Fruit fly (Drosophila melanogaster) S2 (cell line): ENCODE data around the gene CG17571.

ENCODE experiments used
- CG8478 ChIP-seq: fragments of >200 bp; optimal IDR thresholded peaks from 2 replicates; lab custom pipeline; 2018
- CTCF ChIP-seq, 2 experiments: fragments of >200 bp; optimal IDR thresholded peaks; 2 replicates each; lab custom pipeline; 2018

Gene CG17571

dm6 chr2L:20257092-20257491 lies at the start of gene CG17571:
Gene CG17571 (minus strand): TSS chr2L:20257192.
- no peak for TF ChIP-seq CG8478
- TF ChIP-seq CTCF (optimal IDR thresholded peaks at IDR 0.05; lab: Kevin White, UChicago), result no peak

DNA sequence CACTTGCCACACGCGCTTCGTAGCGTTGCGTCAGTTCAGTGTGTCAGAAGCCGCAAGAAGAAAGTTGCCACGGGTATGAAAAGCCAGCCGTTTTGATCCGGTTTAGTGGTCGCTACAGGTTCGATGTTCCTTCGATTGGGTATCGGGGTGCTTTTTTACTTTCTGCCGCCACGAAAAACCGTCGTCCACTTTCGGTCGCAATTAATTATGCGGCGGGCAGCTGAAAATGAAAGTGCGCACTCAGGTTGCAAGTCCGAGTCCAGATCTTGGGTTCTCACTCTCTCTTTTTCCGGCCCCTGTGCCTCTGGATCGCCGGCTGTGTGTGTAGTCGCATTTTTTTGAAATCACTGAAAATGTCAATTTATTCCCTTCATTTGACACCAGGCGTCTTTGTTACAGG lies 40.0 kb upstream of the CG17571 start:
- TF ChIP-seq CTCF (optimal IDR thresholded peaks at IDR 0.05; lab: Kevin White, UChicago) (no peak), CG8478 (no peak)

- TF ChIP-seq CTCF (optimal IDR thresholded peaks at IDR 0.05; lab: Kevin White, UChicago) (no peak), CG8478 (no peak)
Observed at dm6 chr2L:20295860-20296259, 38.9 kb upstream of the CG17571 start.

DNA sequence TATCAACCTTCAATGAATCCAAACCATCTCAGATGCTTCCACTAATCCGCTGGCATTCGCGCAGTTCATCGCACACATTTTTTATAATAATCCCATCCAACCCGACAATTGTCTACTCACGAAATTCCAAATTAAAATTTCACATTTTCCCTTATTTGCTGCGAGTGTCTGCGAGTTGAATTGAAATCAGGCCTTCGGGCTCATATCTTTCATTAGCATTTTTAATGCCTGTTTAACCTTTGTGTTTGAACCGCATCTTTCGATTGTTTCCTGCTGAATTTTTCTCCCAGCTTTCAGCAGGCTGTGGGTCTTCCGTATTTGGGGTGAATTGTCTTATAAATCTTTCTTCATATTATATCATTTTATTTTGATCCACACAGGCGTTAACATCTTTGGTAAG lies 37.4 kb upstream of the CG17571 start, which contains the start of gene CG12617:
CG12617 (plus strand) TSS at position 301 of the 400 bp plus-strand sequence.
- TF ChIP-seq CTCF (optimal IDR thresholded peaks at IDR 0.05; lab: Kevin White, UChicago), result no peak
- TF ChIP-seq CG8478, result no peak

- TF ChIP-seq CG8478, result no peak
- TF ChIP-seq CTCF (optimal IDR thresholded peaks at IDR 0.05; lab: Kevin White, UChicago), result peak; percentile 92 to 94
Observed at dm6 chr2L:20293940-20294339, 36.9 kb upstream of the CG17571 start.

- TF ChIP-seq CG8478 (no peak), CTCF (optimal IDR thresholded peaks at IDR 0.05; lab: Kevin White, UChicago) (peak in 1 of 2 experiments; percentile 6)
Observed at dm6 chr2L:20290665-20291064, 33.7 kb upstream of the CG17571 start.

- TF ChIP-seq CG8478, result no peak
- TF ChIP-seq CTCF (optimal IDR thresholded peaks at IDR 0.05; lab: Kevin White, UChicago), result peak; percentile 23 to 49
Observed at dm6 chr2L:20287189-20287588, 30.2 kb upstream of the CG17571 start.

- no peak for TF ChIP-seq CG8478
- TF ChIP-seq CTCF (optimal IDR thresholded peaks at IDR 0.05; lab: Kevin White, UChicago), result no peak
Observed at dm6 chr2L:20267181-20267580, 10.2 kb upstream of the CG17571 start.

DNA sequence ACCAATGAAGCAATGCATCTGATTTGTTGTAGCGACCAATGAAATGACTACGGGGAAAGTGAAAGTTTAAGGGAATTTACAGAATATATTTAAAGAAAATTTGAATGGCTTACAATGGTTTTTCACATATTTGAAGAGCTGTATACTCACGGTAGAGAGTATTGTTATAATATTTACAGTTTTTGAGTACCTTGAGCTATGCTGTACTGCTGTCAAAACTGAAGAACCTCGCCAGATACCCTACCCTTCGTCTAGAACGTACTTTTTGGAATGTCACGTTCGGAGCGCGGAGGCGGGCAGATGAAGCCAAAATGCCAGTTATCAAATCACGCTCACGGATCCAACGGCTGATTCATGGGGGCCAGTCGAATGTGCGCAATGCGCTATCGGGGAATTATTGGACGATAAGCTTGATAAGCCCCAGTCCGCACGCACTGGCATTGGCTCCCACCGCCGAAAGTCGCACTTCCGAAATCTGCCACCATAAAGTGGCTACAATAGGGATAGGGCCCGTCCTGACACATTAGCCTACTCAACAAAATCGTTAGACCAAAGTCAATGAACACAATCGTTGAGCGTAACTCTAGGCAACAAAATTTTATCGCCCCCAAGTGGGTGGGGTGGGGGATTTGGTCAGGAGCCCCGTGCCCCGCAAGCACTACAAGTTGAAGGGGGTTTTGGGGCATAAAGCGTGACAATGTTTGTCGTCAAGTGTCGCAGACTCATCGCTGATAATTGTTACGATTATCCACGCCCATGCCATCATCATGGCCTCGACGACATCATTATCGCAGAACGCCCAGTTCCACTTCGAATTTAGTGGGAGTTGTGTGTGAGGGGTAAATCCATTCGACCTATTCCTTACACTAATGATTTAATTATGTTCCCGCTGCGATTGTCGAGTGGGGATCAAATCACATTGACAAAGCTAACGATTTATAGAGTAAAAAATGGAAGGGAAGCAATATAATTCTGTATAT lies 7.9 kb upstream of the CG17571 start:
- TF ChIP-seq CTCF (optimal IDR thresholded peaks at IDR 0.05; lab: Kevin White, UChicago) (no peak), CG8478 (no peak)

DNA sequence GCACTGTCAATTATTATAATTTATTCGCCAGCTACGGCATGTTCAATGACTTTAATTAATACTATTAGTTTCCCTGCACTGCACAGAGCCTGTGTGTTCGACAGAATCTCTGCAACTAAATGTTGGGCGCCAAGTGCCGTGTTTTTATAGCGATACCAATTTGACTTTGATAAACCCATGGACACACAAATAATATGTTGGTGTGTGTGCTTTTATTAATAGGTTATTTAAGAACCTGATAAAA lies 7.3 kb upstream of the CG17571 start, which contains the start of gene CG17570:
CG17570 (minus strand) TSS at position 101 of the 244 bp plus-strand sequence.
- TF ChIP-seq CG8478 (no peak), CTCF (optimal IDR thresholded peaks at IDR 0.05; lab: Kevin White, UChicago) (no peak)

dm6 chr2L:20263050-20263449 lies 6.1 kb upstream of the CG17571 start:
- no peak for TF ChIP-seq CG8478
- no peak for TF ChIP-seq CTCF (optimal IDR thresholded peaks at IDR 0.05; lab: Kevin White, UChicago)

dm6 chr2L:20242586-20243157 lies 14.3 kb downstream of the CG17571 start:
- TF ChIP-seq CTCF (optimal IDR thresholded peaks at IDR 0.05; lab: Kevin White, UChicago), result no peak
- no peak for TF ChIP-seq CG8478

- no peak for TF ChIP-seq CTCF (optimal IDR thresholded peaks at IDR 0.05; lab: Kevin White, UChicago)
Observed at dm6 chr2L:20240171-20240570, 16.8 kb downstream of the CG17571 start.

dm6 chr2L:20229883-20230445 lies 27.0 kb downstream of the CG17571 start:
- TF ChIP-seq CTCF (optimal IDR thresholded peaks at IDR 0.05; lab: Kevin White, UChicago) (no peak), CG8478 (no peak)

dm6 chr2L:20225833-20226232 lies 31.2 kb downstream of the CG17571 start:
- TF ChIP-seq CTCF (optimal IDR thresholded peaks at IDR 0.05; lab: Kevin White, UChicago), result no peak
- no peak for TF ChIP-seq CG8478
